Worm (Caenorhabditis elegans) whole organism, young adult: ENCODE measurements around the gene glrx-3.

Experiments used
- B0019.2 ChIP-seq: fragments of 200-800 bp; sonication (Bioruptor generic); conservative IDR thresholded peaks from 2 replicates; pipeline ENCODE4 v1.3.6; 2022; ENCODE audit warnings: missing genetic modification reagents, missing genetic modification characterization, missing compliant biosample characterization
- B0261.1 ChIP-seq: sonication (generic microtip); optimal IDR thresholded peaks from 2 replicates; lab custom pipeline; 2016; ENCODE audit warnings: mild to moderate bottlenecking, missing genetic modification characterization, moderate library complexity, missing compliant biosample characterization
- B0336.3 ChIP-seq: fragments of 200-800 bp; sonication (Bioruptor generic); IDR thresholded peaks from 2 replicates; pipeline ENCODE4 v1.3.6; 2022; ENCODE audit warnings: missing genetic modification characterization, missing compliant biosample characterization
- F10E7.11 ChIP-seq: sonication (generic microtip); optimal IDR thresholded peaks from 2 replicates; lab custom pipeline; 2017; ENCODE audit warnings: mild to moderate bottlenecking, missing genetic modification characterization, moderate library complexity, missing compliant biosample characterization
- F23B12.7 ChIP-seq: sonication (generic microtip); optimal IDR thresholded peaks from 2 replicates; lab custom pipeline; 2017; ENCODE audit warnings: missing genetic modification characterization, mild to moderate bottlenecking, missing compliant biosample characterization, antibody characterized with exemption, moderate library complexity; ENCODE audit not compliant: insufficient read depth
- F33H1.4 ChIP-seq: fragments of 200-800 bp; sonication (Bioruptor generic); IDR thresholded peaks from 2 replicates; pipeline ENCODE4 v1.3.6; 2022; ENCODE audit warnings: missing genetic modification reagents, missing genetic modification characterization, missing compliant biosample characterization
- F49E8.2 ChIP-seq: sonication (generic microtip); optimal IDR thresholded peaks from 3 replicates; lab custom pipeline; 2017; ENCODE audit warnings: missing genetic modification characterization, mild to moderate bottlenecking, missing compliant biosample characterization, antibody characterized with exemption, moderate library complexity; ENCODE audit not compliant: insufficient read depth
- T07F8.4 ChIP-seq: sonication (generic microtip); optimal IDR thresholded peaks from 2 replicates; lab custom pipeline; 2016; ENCODE audit warnings: mild to moderate bottlenecking, missing genetic modification characterization, moderate library complexity, missing compliant biosample characterization
- Y79H2A.3 ChIP-seq: fragments of 200-800 bp; sonication (Bioruptor generic); conservative IDR thresholded peaks from 2 replicates; pipeline ENCODE4 v1.3.6; 2022; ENCODE audit warnings: missing genetic modification reagents, missing genetic modification characterization, missing compliant biosample characterization
- Y95B8A.8 ChIP-seq: fragments of 200-800 bp; sonication (Bioruptor generic); IDR thresholded peaks from 2 replicates; pipeline ENCODE4 v1.3.6; 2022; ENCODE audit warnings: missing genetic modification reagents, missing genetic modification characterization, missing compliant biosample characterization
- ZK185.1 ChIP-seq: sonication (generic microtip); optimal IDR thresholded peaks from 2 replicates; lab custom pipeline; 2016; ENCODE audit warnings: mild to moderate bottlenecking, missing genetic modification characterization, missing compliant biosample characterization; ENCODE audit not compliant: poor library complexity, severe bottlenecking
- aptf-3 ChIP-seq: fragments of 200-800 bp; sonication (Bioruptor generic); IDR thresholded peaks from 2 replicates; pipeline ENCODE4 v1.3.6; 2022; ENCODE audit warnings: missing genetic modification characterization, missing compliant biosample characterization
- atf-7 ChIP-seq: sonication (generic microtip); optimal IDR thresholded peaks from 2 replicates; lab custom pipeline; 2017; ENCODE audit warnings: mild to moderate bottlenecking, missing genetic modification characterization, missing compliant biosample characterization
- bed-1 ChIP-seq: fragments of 200-800 bp; sonication (Bioruptor generic); IDR thresholded peaks from 2 replicates; pipeline ENCODE4 v1.3.6; 2022; ENCODE audit warnings: missing genetic modification reagents, missing genetic modification characterization, missing compliant biosample characterization
- ccch-3 ChIP-seq: fragments of 200-800 bp; sonication (Bioruptor generic); optimal IDR thresholded peaks from 2 replicates; lab custom pipeline; 2018; ENCODE audit warnings: mild to moderate bottlenecking, missing genetic modification characterization, missing compliant biosample characterization
- cebp-1 ChIP-seq, 2 experiments: fragments of 200-800 bp in 1 of 2; sonication (Bioruptor generic) in 1 of 2; sonication (generic microtip) in 1 of 2; IDR thresholded peaks in 1 of 2; optimal IDR thresholded peaks in 1 of 2; 2 replicates each; pipeline versions ENCODE4 v1.3.6 to Lab custom; 2017 to 2022; ENCODE audit warnings: missing compliant biosample characterization in 2 of 2, missing genetic modification characterization in 2 of 2, mild to moderate bottlenecking in 1 of 2, missing genetic modification reagents in 1 of 2, moderate library complexity in 1 of 2
- ceh-40 ChIP-seq: fragments of 200-800 bp; sonication (Bioruptor generic); IDR thresholded peaks from 2 replicates; pipeline ENCODE4 v1.3.6; 2022; ENCODE audit warnings: missing genetic modification characterization, missing compliant biosample characterization
- ceh-58 ChIP-seq: fragments of 200-800 bp; sonication (Bioruptor generic); IDR thresholded peaks from 2 replicates; pipeline ENCODE4 v1.3.6; 2022; ENCODE audit warnings: missing genetic modification characterization, missing compliant biosample characterization
- ceh-91 ChIP-seq: fragments of 200-800 bp; sonication (Bioruptor generic); IDR thresholded peaks from 2 replicates; pipeline ENCODE4 v1.3.6; 2022; ENCODE audit warnings: missing genetic modification reagents, missing genetic modification characterization, missing compliant biosample characterization
- dpl-1 ChIP-seq: fragments of 150-350 bp; optimal IDR thresholded peaks from 2 replicates; lab custom pipeline; 2014; ENCODE audit warnings: missing biosample characterization, missing genetic modification reagents, missing genetic modification characterization
- egl-18 ChIP-seq: fragments of 200-800 bp; sonication (Bioruptor generic); IDR thresholded peaks from 2 replicates; pipeline ENCODE4 v1.3.6; 2022; ENCODE audit warnings: missing genetic modification reagents, missing genetic modification characterization, missing compliant biosample characterization
- ekl-4 ChIP-seq: fragments of 200-800 bp; sonication (Bioruptor generic); IDR thresholded peaks from 2 replicates; pipeline ENCODE4 v1.3.6; 2022; ENCODE audit warnings: missing genetic modification reagents, missing genetic modification characterization, missing compliant biosample characterization
- ets-4 ChIP-seq: fragments of 200-800 bp; sonication (Bioruptor generic); optimal IDR thresholded peaks from 2 replicates; lab custom pipeline; 2018; ENCODE audit warnings: mild to moderate bottlenecking, missing genetic modification characterization, missing compliant biosample characterization
- hmg-20 ChIP-seq: fragments of 200-800 bp; sonication (Bioruptor generic); IDR thresholded peaks from 2 replicates; pipeline ENCODE4 v1.3.6; 2022; ENCODE audit warnings: missing genetic modification reagents, missing genetic modification characterization, missing compliant biosample characterization
- hsf-1 ChIP-seq: fragments of 200-800 bp; sonication (Bioruptor generic); IDR thresholded peaks from 2 replicates; pipeline ENCODE4 v1.3.6; 2022; ENCODE audit warnings: missing genetic modification reagents, missing genetic modification characterization, missing compliant biosample characterization
- lin-35 ChIP-seq, 3 experiments: fragments of 150-350 bp in 2 of 3; sonication (generic microtip) in 1 of 3; optimal IDR thresholded peaks; 2 replicates each; lab custom pipeline; 2014 to 2018; ENCODE audit warnings: missing biosample characterization in 3 of 3, missing genetic modification characterization in 3 of 3, missing genetic modification reagents in 3 of 3
- lir-1 ChIP-seq: fragments of 200-800 bp; sonication (Bioruptor generic); conservative IDR thresholded peaks from 2 replicates; pipeline ENCODE4 v1.3.6; 2022; ENCODE audit warnings: missing genetic modification reagents, missing genetic modification characterization, missing compliant biosample characterization
- madf-10 ChIP-seq: sonication (generic microtip); optimal IDR thresholded peaks from 2 replicates; lab custom pipeline; 2016; ENCODE audit warnings: mild to moderate bottlenecking, missing genetic modification characterization, missing compliant biosample characterization
- madf-8 ChIP-seq: fragments of 200-800 bp; sonication (Bioruptor generic); conservative IDR thresholded peaks from 2 replicates; pipeline ENCODE4 v1.3.6; 2022; ENCODE audit warnings: missing genetic modification reagents, missing genetic modification characterization, missing compliant biosample characterization
- mxl-1 ChIP-seq: sonication (generic microtip); optimal IDR thresholded peaks from 2 replicates; lab custom pipeline; 2016; ENCODE audit warnings: missing genetic modification characterization, missing compliant biosample characterization
- nfya-1 ChIP-seq: sonication (generic microtip); optimal IDR thresholded peaks from 2 replicates; lab custom pipeline; 2017; ENCODE audit warnings: antibody characterized with exemption, missing compliant biosample characterization, missing genetic modification characterization, borderline replicate concordance; ENCODE audit not compliant: insufficient read depth
- nhr-120 ChIP-seq: fragments of 200-800 bp; sonication (Bioruptor generic); IDR thresholded peaks from 2 replicates; pipeline ENCODE4 v1.3.6; 2022; ENCODE audit warnings: missing genetic modification characterization, missing compliant biosample characterization
- nhr-90 ChIP-seq: sonication (generic microtip); optimal IDR thresholded peaks from 2 replicates; lab custom pipeline; 2016; ENCODE audit warnings: missing genotype, mild to moderate bottlenecking, missing genetic modification characterization, missing compliant biosample characterization
- rcor-1 ChIP-seq: fragments of 200-800 bp; sonication (Bioruptor generic); IDR thresholded peaks from 2 replicates; pipeline ENCODE4 v1.3.6; 2022; ENCODE audit warnings: missing genetic modification reagents, missing genetic modification characterization, missing compliant biosample characterization
- rec-8 ChIP-seq, 2 experiments: sonication (generic microtip); optimal IDR thresholded peaks; 2 replicates each; lab custom pipeline; 2016; ENCODE audit warnings: mild to moderate bottlenecking in 2 of 2, missing genetic modification characterization in 2 of 2, missing genetic modification reagents in 2 of 2, missing genotype in 2 of 2, missing biosample characterization in 1 of 2, missing compliant biosample characterization in 1 of 2, moderate library complexity in 1 of 2
- repo-1 ChIP-seq: sonication (generic microtip); optimal IDR thresholded peaks from 2 replicates; lab custom pipeline; 2017; ENCODE audit warnings: mild to moderate bottlenecking, missing genetic modification characterization, missing compliant biosample characterization
- sdz-38 ChIP-seq: sonication (generic microtip); optimal IDR thresholded peaks from 2 replicates; lab custom pipeline; 2016; ENCODE audit warnings: missing genotype, missing genetic modification characterization, missing compliant biosample characterization
- tlf-1 ChIP-seq: fragments of 200-800 bp; sonication (Bioruptor generic); optimal IDR thresholded peaks from 2 replicates; lab custom pipeline; 2018; ENCODE audit warnings: mild to moderate bottlenecking, missing genetic modification characterization, missing compliant biosample characterization
- ztf-28 ChIP-seq: fragments of 200-800 bp; sonication (Bioruptor generic); IDR thresholded peaks from 2 replicates; pipeline ENCODE4 v1.3.6; 2022; ENCODE audit warnings: missing genetic modification reagents, missing genetic modification characterization, missing compliant biosample characterization
- ztf-3 ChIP-seq: fragments of 200-800 bp; sonication (Bioruptor generic); optimal IDR thresholded peaks from 2 replicates; lab custom pipeline; 2018; ENCODE audit warnings: mild to moderate bottlenecking, missing genetic modification characterization, missing compliant biosample characterization

glrx-3 gene

DNA sequence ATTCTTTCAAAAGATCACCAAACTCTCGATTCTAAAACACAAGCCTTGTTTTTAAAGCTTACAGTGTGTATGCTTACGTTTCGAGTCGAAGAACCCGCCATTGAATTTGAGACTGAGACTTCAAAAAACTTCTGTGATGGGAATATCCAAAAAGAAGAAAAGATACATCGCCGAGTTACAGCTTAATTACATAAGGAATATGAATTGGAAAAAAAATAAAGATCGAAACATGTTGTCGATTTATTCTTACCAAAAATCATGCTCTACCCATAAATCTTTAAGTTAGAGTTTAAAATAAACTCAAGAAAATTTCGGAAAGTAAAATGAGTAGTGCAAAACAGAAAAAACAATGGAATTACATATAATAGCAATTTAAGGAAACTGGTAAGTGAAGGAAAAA is 45.1 kb upstream of the glrx-3 start, which contains the start of gene F13A2.10:
Gene F13A2.10 (minus strand): TSS at position 101 of the 400 bp plus-strand sequence.
- no peak for TF ChIP-seq madf-8 (GFP tag; lab: Robert Waterston, UW)
- no peak for TF ChIP-seq B0261.1 (tag; lab: Kevin White, UChicago)
- TF ChIP-seq F10E7.11 (tag; lab: Kevin White, UChicago), result no peak
- TF ChIP-seq F23B12.7 (tag; lab: Kevin White, UChicago), result no peak
- no peak for TF ChIP-seq tlf-1 (GFP tag; lab: Kevin White, UChicago)
- no peak for TF ChIP-seq ceh-58
- no peak for TF ChIP-seq dpl-1 (GFP tag; lab: Kevin White, UChicago)
- no peak for TF ChIP-seq Y95B8A.8 (GFP tag; lab: Robert Waterston, UW)

DNA sequence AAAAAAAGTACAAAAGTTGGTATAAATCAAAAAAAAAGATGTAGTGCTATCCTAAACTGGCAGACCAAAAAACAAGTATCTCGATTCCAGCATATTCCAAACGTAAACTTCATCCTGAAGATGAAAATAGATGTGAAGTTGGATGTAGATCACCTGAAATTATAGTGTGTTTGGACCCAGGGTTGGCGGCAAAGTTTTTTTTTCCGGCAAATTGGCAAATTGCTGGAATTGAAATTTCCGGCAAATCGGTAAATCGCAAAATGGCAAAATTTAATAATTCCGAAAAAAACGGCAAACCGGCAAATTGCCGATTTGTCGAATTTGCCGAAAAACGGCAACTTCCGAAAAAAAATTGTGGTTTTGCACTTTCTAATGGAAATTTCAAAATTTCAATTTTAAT is 43.4 kb upstream of the glrx-3 start, which contains the start of gene F13A2.2:
Gene F13A2.2 (minus strand): TSS at position 101 of the 400 bp plus-strand sequence.
- TF ChIP-seq B0336.3 (GFP tag; lab: Robert Waterston, UW) (no peak), hmg-20 (GFP tag; lab: Robert Waterston, UW) (no peak), Y79H2A.3 (GFP tag; lab: Robert Waterston, UW) (no peak), B0019.2 (GFP tag; lab: Robert Waterston, UW) (no peak), ekl-4 (GFP tag; lab: Robert Waterston, UW) (no peak), mxl-1 (no peak), rec-8 (tag; optimal IDR thresholded peaks at IDR 0.05; lab: Kevin White, UChicago) (no peak), egl-18 (GFP tag; lab: Robert Waterston, UW) (no peak), F33H1.4 (no peak), lir-1 (GFP tag; lab: Robert Waterston, UW) (no peak), ceh-58 (no peak), T07F8.4 (no peak), nhr-120 (no peak), bed-1 (GFP tag; lab: Robert Waterston, UW) (no peak), ccch-3 (no peak), ztf-28 (GFP tag; lab: Robert Waterston, UW) (no peak), B0261.1 (tag; lab: Kevin White, UChicago) (no peak)
- TF ChIP-seq, all 124 proteins: peak for 0

DNA sequence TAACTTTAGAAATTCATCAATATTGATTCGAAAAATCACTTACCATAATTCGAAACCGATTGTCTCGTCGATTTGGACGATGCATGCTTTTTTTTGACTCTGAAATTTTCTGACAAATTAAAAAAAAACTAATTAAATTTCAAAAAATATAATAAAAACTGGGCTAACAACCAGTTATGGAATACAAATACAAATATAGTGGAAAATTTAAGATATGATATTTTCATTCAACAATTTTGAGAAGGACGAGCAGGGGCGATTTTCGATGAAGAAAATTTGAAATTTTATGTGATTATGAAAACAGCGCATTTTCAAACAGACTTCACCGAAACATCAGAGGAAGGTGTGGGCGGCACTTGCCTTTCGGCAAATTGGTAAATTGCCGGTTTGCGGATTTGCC is 41.2 kb upstream of the glrx-3 start, which contains the start of gene F13A2.1:
Gene F13A2.1 (minus strand): TSS at position 101 of the 400 bp plus-strand sequence.
- TF ChIP-seq atf-7 (tag; lab: Kevin White, UChicago) (no peak), repo-1 (tag; lab: Kevin White, UChicago) (no peak), lin-35 (GFP tag; optimal IDR thresholded peaks at IDR 0.05; lab: Kevin White, UChicago) (no peak), F33H1.4 (no peak), madf-10 (tag; lab: Kevin White, UChicago) (no peak), cebp-1 (GFP tag; IDR thresholded peaks at IDR 0.05; lab: Robert Waterston, UW) (no peak), cebp-1 (tag; optimal IDR thresholded peaks at IDR 0.05; lab: Kevin White, UChicago) (no peak)

DNA sequence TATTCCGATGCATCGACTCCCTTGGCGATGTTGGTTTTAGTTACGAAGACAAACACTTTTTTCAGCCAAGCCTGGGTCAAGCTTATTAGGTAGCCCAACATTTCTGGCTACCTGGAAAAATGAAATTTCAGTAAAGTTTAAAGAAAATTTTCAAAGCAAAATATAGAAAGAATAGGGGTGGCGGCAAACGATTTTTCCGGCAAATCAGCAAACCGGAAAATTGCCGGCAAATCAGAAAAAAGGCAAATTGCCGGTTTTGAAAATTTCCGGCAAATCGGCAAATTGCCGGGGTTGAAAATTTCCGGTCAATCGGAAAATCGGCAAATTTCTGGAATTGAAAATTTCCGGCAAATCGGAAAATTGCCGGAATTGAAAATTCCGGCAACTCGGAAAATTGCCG is 36.5 kb upstream of the glrx-3 start, which contains the start of gene F32D1.8:
Gene F32D1.8 (minus strand): TSS at position 101 of the 400 bp plus-strand sequence.
- TF ChIP-seq aptf-3 (GFP tag; lab: Robert Waterston, UW), result no peak
- TF ChIP-seq hsf-1 (GFP tag; lab: Robert Waterston, UW), result no peak
- no peak for TF ChIP-seq ceh-40 (GFP tag; lab: Robert Waterston, UW)
- TF ChIP-seq F49E8.2 (tag; lab: Kevin White, UChicago), result no peak
- TF ChIP-seq nhr-90 (tag; lab: Kevin White, UChicago), result no peak
- no peak for TF ChIP-seq ets-4 (GFP tag; lab: Kevin White, UChicago)
- TF ChIP-seq ztf-3, result no peak
- TF ChIP-seq nfya-1 (tag; lab: Kevin White, UChicago), result no peak
- no peak for TF ChIP-seq tlf-1 (GFP tag; lab: Kevin White, UChicago)
- no peak for TF ChIP-seq rcor-1 (GFP tag; lab: Robert Waterston, UW)
- TF ChIP-seq cebp-1 (GFP tag; IDR thresholded peaks at IDR 0.05; lab: Robert Waterston, UW), result no peak
- TF ChIP-seq cebp-1 (tag; optimal IDR thresholded peaks at IDR 0.05; lab: Kevin White, UChicago), result no peak
- no peak for TF ChIP-seq nhr-120
- no peak for TF ChIP-seq ceh-91 (GFP tag; lab: Robert Waterston, UW)
- TF ChIP-seq sdz-38, result no peak
- TF ChIP-seq hmg-20 (GFP tag; lab: Robert Waterston, UW), result no peak
- TF ChIP-seq ZK185.1 (tag; lab: Kevin White, UChicago), result no peak
